Fruit fly (Drosophila melanogaster) whole organism, embryonic: ENCODE results near the gene CG31126.

ENCODE experiments used
- Ada2b ChIP-seq: fragments of 200-800 bp; sonication (Bioruptor generic); IDR thresholded peaks from 2 replicates; pipeline ENCODE4 v1.3.6; 2022; ENCODE audit warnings: missing biosample characterization, missing genetic modification characterization
- Aef1 ChIP-seq: fragments of 200-800 bp; sonication (Bioruptor generic); IDR thresholded peaks from 3 replicates; pipeline ENCODE4 v1.3.6; 2022; ENCODE audit warnings: missing biosample characterization, missing genetic modification characterization
- Atf-2 ChIP-seq: fragments of 200-800 bp; sonication (Bioruptor generic); optimal IDR thresholded peaks from 2 replicates; lab custom pipeline; 2016; ENCODE audit warnings: missing biosample characterization, missing genetic modification characterization
- BEAF-32 ChIP-seq: fragments of 200-800 bp; sonication (Bioruptor generic); optimal IDR thresholded peaks from 3 replicates; lab custom pipeline; 2017; ENCODE audit warnings: missing biosample characterization, missing genetic modification characterization, mild to moderate bottlenecking, moderate library complexity, missing genetic modification reagents
- CG10321 ChIP-seq: fragments of 200-800 bp; sonication (Bioruptor generic); IDR thresholded peaks from 2 replicates; pipeline ENCODE4 v1.3.6; 2022; ENCODE audit warnings: missing biosample characterization, missing genetic modification characterization
- CG11093 ChIP-seq: fragments of 200-800 bp; sonication (Bioruptor generic); IDR thresholded peaks from 3 replicates; pipeline ENCODE4 v1.3.6; 2022; ENCODE audit warnings: missing biosample characterization, missing genetic modification characterization
- CG11247 ChIP-seq: fragments of 200-800 bp; sonication (Bioruptor generic); IDR thresholded peaks from 2 replicates; pipeline ENCODE4 v1.3.6; 2022; ENCODE audit warnings: missing biosample characterization, missing genetic modification characterization
- CG11398 ChIP-seq: fragments of 200-800 bp; sonication (Bioruptor generic); optimal IDR thresholded peaks from 2 replicates; lab custom pipeline; 2016; ENCODE audit warnings: missing biosample characterization, missing genetic modification characterization
- CG12236 ChIP-seq: fragments of 200-800 bp; sonication (Bioruptor generic); optimal IDR thresholded peaks from 2 replicates; lab custom pipeline; 2016; ENCODE audit warnings: missing biosample characterization, missing genetic modification characterization
- CG14014 ChIP-seq: fragments of 200-800 bp; sonication (Bioruptor generic); IDR thresholded peaks from 2 replicates; pipeline ENCODE4 v1.3.6; 2022; ENCODE audit warnings: missing biosample characterization, missing genetic modification characterization
- CG14965 ChIP-seq: fragments of 200-800 bp; sonication (Bioruptor generic); optimal IDR thresholded peaks from 2 replicates; lab custom pipeline; 2016; ENCODE audit warnings: missing biosample characterization, missing genetic modification characterization, borderline replicate concordance
- CG15269 ChIP-seq: fragments of 200-800 bp; sonication (Bioruptor generic); optimal IDR thresholded peaks from 2 replicates; lab custom pipeline; 2018; ENCODE audit warnings: missing biosample characterization, mild to moderate bottlenecking, missing genetic modification characterization, moderate library complexity
- CG17359 ChIP-seq: fragments of 200-800 bp; sonication (Bioruptor generic); optimal IDR thresholded peaks from 3 replicates; lab custom pipeline; 2018; ENCODE audit warnings: missing biosample characterization, mild to moderate bottlenecking, missing genetic modification characterization, moderate library complexity
- CG17385 ChIP-seq: fragments of 200-800 bp; sonication (Bioruptor generic); optimal IDR thresholded peaks from 3 replicates; lab custom pipeline; 2018; ENCODE audit warnings: missing biosample characterization, mild to moderate bottlenecking, missing genetic modification characterization
- CG17829 ChIP-seq: fragments of 200-800 bp; optimal IDR thresholded peaks from 2 replicates; lab custom pipeline; 2019; ENCODE audit warnings: missing biosample characterization, mild to moderate bottlenecking, missing genetic modification characterization, moderate library complexity
- CG30403 ChIP-seq: fragments of 200-800 bp; sonication (Bioruptor generic); optimal IDR thresholded peaks from 3 replicates; lab custom pipeline; 2016; ENCODE audit warnings: missing biosample characterization, missing genetic modification characterization
- CG33557 ChIP-seq: fragments of 200-800 bp; sonication (Bioruptor generic); optimal IDR thresholded peaks from 2 replicates; lab custom pipeline; 2019; ENCODE audit warnings: missing biosample characterization, mild to moderate bottlenecking, missing genetic modification characterization, moderate library complexity
- CG3838 ChIP-seq: fragments of 200-800 bp; sonication (Bioruptor generic); optimal IDR thresholded peaks from 3 replicates; lab custom pipeline; 2016; ENCODE audit warnings: missing biosample characterization, missing genetic modification characterization
- CG43689 ChIP-seq: fragments of 200-800 bp; sonication (Bioruptor generic); IDR thresholded peaks from 2 replicates; pipeline ENCODE4 v1.3.6; 2022; ENCODE audit warnings: missing biosample characterization, missing genetic modification characterization
- CG4730 ChIP-seq: fragments of 200-800 bp; sonication (Bioruptor generic); IDR thresholded peaks from 2 replicates; pipeline ENCODE4 v1.3.6; 2022; ENCODE audit warnings: missing biosample characterization, missing genetic modification characterization
- CG6689 ChIP-seq: fragments of 200-800 bp; sonication (Bioruptor generic); IDR thresholded peaks from 2 replicates; pipeline ENCODE4 v1.3.6; 2022; ENCODE audit warnings: missing biosample characterization, missing genetic modification characterization
- CG6765 ChIP-seq: fragments of 200-800 bp; sonication (Bioruptor generic); optimal IDR thresholded peaks from 3 replicates; lab custom pipeline; 2017; ENCODE audit warnings: missing biosample characterization, mild to moderate bottlenecking, missing genetic modification characterization
- CG7556 ChIP-seq: fragments of 200-800 bp; sonication (Bioruptor generic); optimal IDR thresholded peaks from 2 replicates; lab custom pipeline; 2017; ENCODE audit warnings: missing biosample characterization, mild to moderate bottlenecking, missing genetic modification characterization
- CG8089 ChIP-seq: fragments of 200-800 bp; sonication (Bioruptor generic); optimal IDR thresholded peaks from 3 replicates; lab custom pipeline; 2016; ENCODE audit warnings: missing biosample characterization, missing genetic modification characterization
- CG8281 ChIP-seq: fragments of 200-800 bp; sonication (Bioruptor generic); optimal IDR thresholded peaks from 2 replicates; lab custom pipeline; 2018; ENCODE audit warnings: missing biosample characterization, mild to moderate bottlenecking, missing genetic modification characterization, moderate library complexity
- D19A ChIP-seq: fragments of 200-800 bp; optimal IDR thresholded peaks from 3 replicates; lab custom pipeline; 2019; ENCODE audit warnings: missing biosample characterization, mild to moderate bottlenecking, missing genetic modification characterization, moderate library complexity
- D19B ChIP-seq: fragments of 200-800 bp; sonication (Bioruptor generic); optimal IDR thresholded peaks from 2 replicates; lab custom pipeline; 2017; ENCODE audit warnings: missing biosample characterization, mild to moderate bottlenecking, missing genetic modification characterization
- Dip3 ChIP-seq: fragments of 200-800 bp; sonication (Bioruptor generic); optimal IDR thresholded peaks from 3 replicates; lab custom pipeline; 2016; ENCODE audit warnings: missing biosample characterization, missing genetic modification characterization
- Dll ChIP-seq: fragments of 200-800 bp; sonication (Bioruptor generic); IDR thresholded peaks from 4 replicates; pipeline ENCODE4 v1.3.6; 2022; ENCODE audit warnings: missing biosample characterization, missing genetic modification characterization; ENCODE audit not compliant: partially characterized antibody
- Drgx ChIP-seq: fragments of 200-800 bp; sonication (Bioruptor generic); IDR thresholded peaks from 2 replicates; pipeline ENCODE4 v1.3.6; 2022; ENCODE audit warnings: missing biosample characterization, missing genetic modification characterization
- E2f2 ChIP-seq: fragments of 200-800 bp; sonication (Bioruptor generic); IDR thresholded peaks from 2 replicates; pipeline ENCODE4 v1.3.6; 2022; ENCODE audit warnings: missing biosample characterization, missing genetic modification characterization
- ERR ChIP-seq: fragments of 200-800 bp; sonication (Bioruptor generic); optimal IDR thresholded peaks from 2 replicates; lab custom pipeline; 2016; ENCODE audit warnings: missing biosample characterization, missing genetic modification characterization
- HLHmδ ChIP-seq: fragments of 200-800 bp; sonication (Bioruptor generic); optimal IDR thresholded peaks from 2 replicates; lab custom pipeline; 2018; ENCODE audit warnings: missing biosample characterization, mild to moderate bottlenecking, missing genetic modification characterization, moderate library complexity
- Med ChIP-seq: fragments of 200-800 bp; sonication (Bioruptor generic); peaks from one replicate; lab custom pipeline; 2016; ENCODE audit warnings: missing biosample characterization, missing genetic modification characterization, mild to moderate bottlenecking, inconsistent platforms, moderate library complexity
- NfI ChIP-seq: fragments of 200-800 bp; sonication (Bioruptor generic); optimal IDR thresholded peaks from 3 replicates; lab custom pipeline; 2018; ENCODE audit warnings: missing biosample characterization, mild to moderate bottlenecking, missing genetic modification characterization, moderate library complexity
- Oaz ChIP-seq: fragments of 200-800 bp; sonication (Bioruptor generic); IDR thresholded peaks from 2 replicates; pipeline ENCODE4 v1.3.6; 2022; ENCODE audit warnings: missing biosample characterization, missing genetic modification characterization
- Opbp ChIP-seq: fragments of 200-800 bp; sonication (Bioruptor generic); IDR thresholded peaks from 3 replicates; pipeline ENCODE4 v1.3.6; 2022; ENCODE audit warnings: missing biosample characterization, missing genetic modification characterization; ENCODE audit not compliant: partially characterized antibody
- Sry-δ ChIP-seq: fragments of 200-800 bp; sonication (Bioruptor generic); optimal IDR thresholded peaks from 2 replicates; lab custom pipeline; 2016; ENCODE audit warnings: missing biosample characterization, missing genetic modification characterization
- Xbp1 ChIP-seq: fragments of 200-800 bp; sonication (Bioruptor generic); optimal IDR thresholded peaks from 3 replicates; lab custom pipeline; 2016; ENCODE audit warnings: missing biosample characterization, mild to moderate bottlenecking, missing genetic modification characterization
- ap ChIP-seq: fragments of 200-800 bp; sonication (Bioruptor generic); IDR thresholded peaks from 2 replicates; pipeline ENCODE4 v1.3.6; 2022; ENCODE audit warnings: missing biosample characterization, missing genetic modification characterization
- bcd ChIP-seq: fragments of 200-800 bp; sonication (Bioruptor generic); optimal IDR thresholded peaks from 2 replicates; lab custom pipeline; 2017; ENCODE audit warnings: missing biosample characterization, mild to moderate bottlenecking, missing genetic modification characterization
- dati ChIP-seq: fragments of 200-800 bp; sonication (Bioruptor generic); IDR thresholded peaks from 2 replicates; pipeline ENCODE4 v1.3.6; 2022; ENCODE audit warnings: missing biosample characterization, missing genetic modification characterization
- dmrt11E ChIP-seq: fragments of 200-800 bp; sonication (Bioruptor generic); optimal IDR thresholded peaks from 3 replicates; lab custom pipeline; 2018; ENCODE audit warnings: missing biosample characterization, mild to moderate bottlenecking, missing genetic modification characterization, moderate library complexity
- dmrt99B ChIP-seq: fragments of 200-800 bp; sonication (Bioruptor generic); optimal IDR thresholded peaks from 2 replicates; lab custom pipeline; 2018; ENCODE audit warnings: missing biosample characterization, mild to moderate bottlenecking, missing genetic modification characterization, moderate library complexity
- ems ChIP-seq: fragments of 200-800 bp; sonication (Bioruptor generic); optimal IDR thresholded peaks from 3 replicates; lab custom pipeline; 2016; ENCODE audit warnings: missing biosample characterization, missing genetic modification characterization
- grn ChIP-seq: fragments of 200-800 bp; sonication (Bioruptor generic); optimal IDR thresholded peaks from 3 replicates; lab custom pipeline; 2017; ENCODE audit warnings: missing biosample characterization, missing genetic modification characterization
- run ChIP-seq: fragments of 200-800 bp; sonication (Bioruptor generic); optimal IDR thresholded peaks from 3 replicates; lab custom pipeline; 2018; ENCODE audit warnings: missing biosample characterization, mild to moderate bottlenecking, missing genetic modification characterization
- sens ChIP-seq: fragments of 200-800 bp; sonication (Bioruptor generic); peaks from one replicate; lab custom pipeline; 2016; ENCODE audit warnings: missing biosample characterization, missing genetic modification characterization
- slbo ChIP-seq: fragments of 200-800 bp; sonication (Bioruptor generic); IDR thresholded peaks from 2 replicates; pipeline ENCODE4 v1.3.6; 2022; ENCODE audit warnings: missing biosample characterization, missing genetic modification characterization
- so ChIP-seq: fragments of 200-800 bp; sonication (Bioruptor generic); IDR thresholded peaks from 3 replicates; pipeline ENCODE4 v1.3.6; 2022; ENCODE audit warnings: missing biosample characterization, missing genetic modification characterization
- wek ChIP-seq: fragments of 200-800 bp; sonication (Bioruptor generic); optimal IDR thresholded peaks from 3 replicates; lab custom pipeline; 2018; ENCODE audit warnings: missing biosample characterization, mild to moderate bottlenecking, missing genetic modification characterization, moderate library complexity

CG31126 gene

DNA sequence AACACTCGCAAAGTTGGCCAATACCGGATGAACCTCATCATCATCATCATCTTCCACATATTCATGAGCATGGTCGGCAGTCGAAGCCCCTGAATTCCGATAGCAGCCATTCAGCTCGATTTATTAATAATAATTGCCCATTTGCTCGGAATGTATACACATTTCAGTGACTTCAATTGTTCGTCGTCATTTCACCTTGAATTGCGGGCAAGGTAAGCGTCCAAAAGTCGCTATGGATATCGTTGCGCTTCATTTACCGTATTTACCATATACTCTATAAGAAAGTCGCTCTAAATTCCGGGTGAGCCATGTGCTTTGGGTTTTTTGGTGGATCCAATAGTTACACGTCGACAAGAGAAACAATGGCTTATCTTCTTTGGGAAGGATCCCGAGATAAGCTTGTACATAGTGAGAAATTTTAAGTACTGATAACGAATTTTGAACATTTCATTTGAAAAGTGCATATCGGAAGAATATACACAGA lies 33.4 kb upstream of the CG31126 start (continued):
- TF ChIP-seq CG6689 (GFP tag; lab: Robert Waterston, UW) = peak; percentile 30; the same call in 1 of the 2 replicates
- no peak for TF ChIP-seq CG10321 (GFP tag; lab: Robert Waterston, UW)
- TF ChIP-seq Aef1 (GFP tag; lab: Robert Waterston, UW) = peak; percentile 26; the same call in 1 of the 3 replicates
- peak; percentile 38; the same call in 1 of the 2 replicates for TF ChIP-seq Ada2b (GFP tag; lab: Robert Waterston, UW)
- TF ChIP-seq dmrt99B (tag; lab: Kevin White, UChicago) = no peak
- TF ChIP-seq run (tag; lab: Kevin White, UChicago) = no peak
- peak; percentile 82 for TF ChIP-seq sens (GFP tag; lab: Kevin White, UChicago)
- TF ChIP-seq BEAF-32 (GFP tag; lab: Kevin White, UChicago) = no peak
- peak; percentile 34 for TF ChIP-seq CG30403 (GFP tag; lab: Kevin White, UChicago)
- no peak for TF ChIP-seq CG33557 (GFP tag; lab: Kevin White, UChicago)
- no peak for TF ChIP-seq dmrt11E (tag; lab: Kevin White, UChicago)
- TF ChIP-seq D19A (tag; lab: Kevin White, UChicago) = peak; percentile 95
- peak; percentile 4 for TF ChIP-seq Dip3 (GFP tag; lab: Kevin White, UChicago)
- no peak for TF ChIP-seq CG11247 (GFP tag; lab: Robert Waterston, UW)
- peak; percentile 36 for TF ChIP-seq Atf-2 (GFP tag; lab: Kevin White, UChicago)
- no peak for TF ChIP-seq CG3838
- TF ChIP-seq Drgx (GFP tag; lab: Robert Waterston, UW) = peak; percentile 43; the same call in 1 of the 2 replicates
- no peak for TF ChIP-seq CG17829 (tag; lab: Kevin White, UChicago)
- peak; percentile 30; the same call in 1 of the 2 replicates for TF ChIP-seq CG43689 (GFP tag; lab: Robert Waterston, UW)
- TF ChIP-seq D19B (GFP tag; lab: Kevin White, UChicago) = peak; percentile 10
- peak; percentile 32 for TF ChIP-seq NfI (GFP tag; lab: Kevin White, UChicago)
- TF ChIP-seq CG7556 (GFP tag; lab: Kevin White, UChicago) = peak; percentile 2
- peak; percentile 14 for TF ChIP-seq CG8089 (GFP tag; lab: Kevin White, UChicago)
- TF ChIP-seq CG11398 (GFP tag; lab: Kevin White, UChicago) = no peak
- TF ChIP-seq CG11093 (GFP tag; lab: Robert Waterston, UW) = 0 out of 3 replicates have a peak, but pooled peaks have one; percentile 14
- no peak for TF ChIP-seq ERR
- 0 out of 2 replicates have a peak, but pooled peaks have one; percentile 7 for TF ChIP-seq dati
- no peak for TF ChIP-seq HLHmδ (GFP tag; lab: Kevin White, UChicago)
- TF ChIP-seq bcd (GFP tag; lab: Kevin White, UChicago) = peak; percentile 18
- no peak for TF ChIP-seq CG12236 (GFP tag; lab: Kevin White, UChicago)
- TF ChIP-seq ap (GFP tag; lab: Robert Waterston, UW) = no peak
- no peak for TF ChIP-seq Opbp (GFP tag; lab: Robert Waterston, UW)
- TF ChIP-seq CG15269 = peak; percentile 68
- no peak for TF ChIP-seq CG14965 (GFP tag; lab: Kevin White, UChicago)
- TF ChIP-seq grn (GFP tag; lab: Kevin White, UChicago) = no peak
- TF ChIP-seq CG14014 (GFP tag; lab: Robert Waterston, UW) = peak; percentile 53; the same call in 1 of the 2 replicates
- no peak for TF ChIP-seq wek (GFP tag; lab: Kevin White, UChicago)
- TF ChIP-seq Sry-δ = no peak
- peak; percentile 29; the same call in 1 of the 2 replicates for TF ChIP-seq CG4730 (GFP tag; lab: Robert Waterston, UW)
- no peak for TF ChIP-seq Dll (GFP tag; lab: Robert Waterston, UW)
- no peak for TF ChIP-seq ems
- peak; percentile 82 for TF ChIP-seq Med (GFP tag; lab: Kevin White, UChicago)
- TF ChIP-seq CG17359 = peak; percentile 50
- TF ChIP-seq E2f2 (GFP tag; lab: Robert Waterston, UW) = no peak
- TF ChIP-seq CG17385 = peak; percentile 33
- TF ChIP-seq Xbp1 (GFP tag; lab: Kevin White, UChicago) = peak; percentile 38
- TF ChIP-seq Oaz = peak; percentile 44; the same call in 1 of the 2 replicates
- TF ChIP-seq CG8281 (tag; lab: Kevin White, UChicago) = peak; percentile 5
- peak; percentile 53 for TF ChIP-seq slbo (GFP tag; lab: Robert Waterston, UW)
- peak; percentile 32 for TF ChIP-seq CG6765 (GFP tag; lab: Kevin White, UChicago)
- 0 out of 3 replicates have a peak, but pooled peaks have one; percentile 17 for TF ChIP-seq so (GFP tag; lab: Robert Waterston, UW)
